Worm (Caenorhabditis elegans) whole organism, midembryonic: ENCODE results near the gene M176.5.

ENCODE experiments used
- T22C8.4 ChIP-seq: fragments of 200-800 bp; sonication (Bioruptor generic); IDR thresholded peaks from 2 replicates; pipeline ENCODE4 v1.3.6; 2022; ENCODE audit warnings: missing genetic modification characterization, missing compliant biosample characterization
- cog-1 ChIP-seq: sonication (generic microtip); optimal IDR thresholded peaks from 2 replicates; lab custom pipeline; 2016; ENCODE audit warnings: missing genetic modification characterization, missing compliant biosample characterization
- flt-1 ChIP-seq: fragments of 200-800 bp; sonication (Bioruptor generic); IDR thresholded peaks from 2 replicates; pipeline ENCODE4 v1.3.6; 2022; ENCODE audit warnings: missing genetic modification characterization, missing compliant biosample characterization
- med-1 ChIP-seq: sonication (generic microtip); optimal IDR thresholded peaks from 2 replicates; lab custom pipeline; 2017; ENCODE audit warnings: missing genetic modification characterization, mild to moderate bottlenecking, missing compliant biosample characterization, antibody characterized with exemption, missing genetic modification reagents; ENCODE audit not compliant: insufficient read depth
- ref-1 ChIP-seq: fragments of 200-800 bp; sonication (Bioruptor generic); conservative IDR thresholded peaks from 2 replicates; pipeline ENCODE4 v1.3.6; 2022; ENCODE audit warnings: missing genetic modification reagents, missing genetic modification characterization, missing compliant biosample characterization
- tab-1 ChIP-seq: fragments of 200-800 bp; sonication (Bioruptor generic); IDR thresholded peaks from 2 replicates; pipeline ENCODE4 v1.3.6; 2022; ENCODE audit warnings: missing genetic modification characterization, missing compliant biosample characterization
- ztf-23 ChIP-seq: fragments of 200-800 bp; sonication (Bioruptor generic); IDR thresholded peaks from 2 replicates; pipeline ENCODE4 v1.3.6; 2022; ENCODE audit warnings: missing genetic modification reagents, missing genetic modification characterization, missing compliant biosample characterization

ce11 chrII:9403087-9403486 lies 24.5 kb downstream of the M176.5 start, which contains the start of gene Y51B9A.6:
- TF ChIP-seq cog-1 (tag; lab: Kevin White, UChicago) (no peak), ref-1 (no peak), flt-1 (no peak), ztf-23 (GFP tag; lab: Robert Waterston, UW) (no peak), med-1 (no peak), tab-1 (GFP tag; lab: Robert Waterston, UW) (no peak), T22C8.4 (GFP tag; lab: Robert Waterston, UW) (no peak)
